Fruit fly (Drosophila melanogaster): ENCODE measurements around the gene CycY.

DNA sequence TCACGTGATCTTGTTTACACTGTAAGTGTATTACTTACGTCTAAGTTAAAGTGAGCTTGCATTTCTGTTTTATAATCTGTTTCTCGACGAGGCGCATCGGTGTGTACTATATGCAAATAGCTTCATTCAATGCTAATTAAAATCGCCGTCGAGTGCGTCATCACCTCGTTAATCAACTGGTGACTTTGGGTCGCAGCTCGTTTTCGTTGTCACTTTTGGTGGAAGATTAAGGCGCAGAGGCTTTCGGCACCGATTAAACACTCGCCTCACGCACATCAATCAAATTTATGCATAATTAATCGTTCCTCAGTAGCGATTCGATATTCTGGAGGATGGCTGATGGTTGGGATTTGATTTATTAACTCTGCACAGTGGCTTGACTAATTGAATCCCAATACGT lies 30.7 kb upstream of the CycY start:
- TF ChIP-seq Bgb (GFP tag; IDR thresholded peaks at IDR 0.05; ENCODE audit: partially characterized antibody) (no peak), salm (tag; optimal IDR thresholded peaks at IDR 0.05) (no peak), GATAe (GFP tag; conservative IDR thresholded peaks at IDR 0.05) (no peak), eve (GFP tag; optimal IDR thresholded peaks at IDR 0.05) (no peak), Mad (GFP tag; optimal IDR thresholded peaks at IDR 0.05) (no peak), Gug (GFP tag; IDR thresholded peaks at IDR 0.05) (no peak), aop (GFP tag; IDR thresholded peaks at IDR 0.05) (no peak)

Measured in whole organism, embryonic.